Worm (Caenorhabditis elegans): ENCODE measurements around the gene clec-74.
"Not testable (repeated sequence)": the region's sequence is repeated elsewhere in the genome, so short reads cannot be mapped to it uniquely, and the experiment has no call there.

The clec-74 gene

DNA sequence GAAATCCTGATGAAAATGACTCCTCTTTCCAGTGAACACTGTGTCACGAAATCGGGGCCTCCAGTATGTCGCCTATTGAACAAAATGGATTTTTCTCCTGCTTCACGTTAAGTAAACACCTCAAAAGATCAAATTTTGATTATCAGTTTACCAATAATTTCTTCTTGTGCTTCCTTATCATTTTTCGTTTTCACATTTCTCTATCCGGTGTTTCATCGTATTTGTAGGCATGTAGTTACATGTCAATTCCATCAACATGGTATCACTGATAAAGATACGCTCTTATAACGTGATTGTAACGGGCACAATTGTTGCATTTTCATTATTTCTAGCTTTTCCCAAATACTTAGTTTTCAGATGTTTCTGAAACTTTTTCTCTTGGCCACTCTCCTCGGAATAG lies 12.3 kb upstream of the clec-74 start, which contains the start of gene clec-72:
Gene clec-72 (plus strand): TSS at position 358 of the 400 bp plus-strand sequence.
- TF ChIP-seq php-3 (GFP tag; IDR thresholded peaks at IDR 0.05) = peak; percentile 34; the same call in 1 of the 2 replicates
- 0 out of 2 replicates have a peak, but pooled peaks have one; percentile 31 for TF ChIP-seq tra-1 (GFP tag; IDR thresholded peaks at IDR 0.05)
- TF ChIP-seq Y75B8A.6 (GFP tag; IDR thresholded peaks at IDR 0.05) = 0 out of 2 replicates have a peak, but pooled peaks have one; percentile 7
- peak; percentile 66 for TF ChIP-seq hlh-11 (tag; optimal IDR thresholded peaks at IDR 0.05)
- peak; percentile 49; the same call in 1 of the 2 replicates for TF ChIP-seq lin-1 (GFP tag; IDR thresholded peaks at IDR 0.05)
- no peak for TF ChIP-seq ces-1 (GFP tag; optimal IDR thresholded peaks at IDR 0.05)
- peak in 1 of 2 experiments; percentile 51 for TF ChIP-seq unc-62 (GFP tag; optimal IDR thresholded peaks at IDR 0.05 in 1 of 2)
- TF ChIP-seq unc-62 (tag; optimal IDR thresholded peaks at IDR 0.05) = no peak
- peak; percentile 88 for TF ChIP-seq nhr-77 (tag; optimal IDR thresholded peaks at IDR 0.05)
- no peak for TF ChIP-seq nhr-111 (GFP tag; optimal IDR thresholded peaks at IDR 0.05)
- peak; percentile 99 for TF ChIP-seq nhr-28 (tag; optimal IDR thresholded peaks at IDR 0.05)
- TF ChIP-seq daf-16 (GFP tag; optimal IDR thresholded peaks at IDR 0.05) = no peak
- TF ChIP-seq daf-16 (tag; optimal IDR thresholded peaks at IDR 0.05) = peak; percentile 97
- TF ChIP-seq mdl-1 (tag; optimal IDR thresholded peaks at IDR 0.05) = peak in 1 of 2 experiments; percentile 50
- peak; percentile 92 for TF ChIP-seq dmd-6 (GFP tag; IDR thresholded peaks at IDR 0.05)
- TF ChIP-seq mxl-3 (GFP tag; optimal IDR thresholded peaks at IDR 0.05) = peak; percentile 5
- peak; percentile 98 for TF ChIP-seq pqm-1 (tag; optimal IDR thresholded peaks at IDR 0.05)
- no peak for TF ChIP-seq D1046.2 (GFP tag; IDR thresholded peaks at IDR 0.05)
- TF ChIP-seq mxl-2 (GFP tag; conservative IDR thresholded peaks at IDR 0.05) = no peak

DNA sequence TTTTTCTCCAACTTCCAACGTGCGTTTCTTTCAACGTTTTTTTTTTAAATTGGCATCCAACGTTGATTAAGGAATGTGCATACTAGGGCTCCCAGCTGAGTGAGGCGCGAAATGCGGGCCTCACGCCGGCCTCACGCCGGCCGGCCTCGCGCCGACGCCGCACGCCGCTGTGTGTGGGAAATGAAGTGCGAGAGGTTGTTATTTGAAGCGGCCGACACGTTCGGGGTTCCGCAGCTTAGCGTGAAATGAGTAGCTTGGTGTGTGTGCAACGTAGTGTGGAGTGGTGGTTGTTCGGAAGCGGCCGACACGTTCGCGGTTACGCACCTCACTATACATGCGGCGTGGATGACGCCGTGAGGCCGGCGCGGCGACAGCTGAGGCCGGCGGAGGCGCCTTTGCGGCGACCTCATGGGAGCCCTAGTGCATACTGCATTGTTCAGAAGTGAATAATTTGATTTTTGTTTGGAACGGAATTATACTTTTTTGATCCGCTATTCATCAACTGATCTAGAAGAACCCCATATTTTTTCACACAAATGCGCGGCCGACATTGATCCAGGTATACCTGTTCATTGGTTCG lies 9.3 kb upstream of the clec-74 start:
- TF ChIP-seq set-16 (GFP tag; IDR thresholded peaks at IDR 0.05) (peak; percentile 92), Y48G9A.11 (GFP tag; IDR thresholded peaks at IDR 0.05) (0 out of 2 replicates have a peak, but pooled peaks have one; percentile 6), egl-43 (GFP tag; IDR thresholded peaks at IDR 0.05) (peak; percentile 48; the same call in 1 of the 2 replicates), snpc-1.2 (GFP tag; IDR thresholded peaks at IDR 0.05) (0 out of 2 replicates have a peak, but pooled peaks have one; percentile 40), unc-62 (GFP tag; optimal IDR thresholded peaks at IDR 0.05 in 1 of 2) (peak in 1 of 2 experiments; percentile 52)
- not testable (repeated sequence) for TF ChIP-seq unc-62 (tag; optimal IDR thresholded peaks at IDR 0.05)

DNA sequence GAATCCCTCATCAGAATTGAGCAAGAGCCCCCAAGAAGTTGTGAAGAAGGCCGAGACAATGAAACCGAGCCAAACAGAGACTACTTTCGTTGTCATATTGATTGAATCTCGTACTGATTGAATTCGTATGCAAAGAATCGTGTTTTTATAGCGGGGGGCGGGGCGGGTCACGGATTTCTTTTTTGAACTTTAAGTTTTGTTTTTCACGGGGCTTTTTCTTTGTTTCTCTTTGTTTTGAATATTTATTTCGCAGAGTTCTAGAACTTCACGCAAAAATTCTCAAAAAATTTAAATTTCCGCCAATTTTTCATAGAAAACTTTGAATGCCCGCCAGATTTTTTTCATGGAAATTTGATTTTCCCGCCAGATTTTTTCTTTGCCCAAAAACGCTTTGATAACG lies 710 bp upstream of the clec-74 start, which contains the start of gene clec-73:
Gene clec-73 (minus strand): TSS at position 101 of the 400 bp plus-strand sequence.
- TF ChIP-seq nhr-28 (tag; optimal IDR thresholded peaks at IDR 0.05) (no peak), aly-2 (tag; optimal IDR thresholded peaks at IDR 0.05) (no peak), aha-1 (tag) (no peak), zip-11 (GFP tag; IDR thresholded peaks at IDR 0.05) (no peak), Y105C5A.15 (GFP tag; IDR thresholded peaks at IDR 0.05) (no peak), ceh-62 (tag; optimal IDR thresholded peaks at IDR 0.05) (no peak), fkh-10 (GFP tag; optimal IDR thresholded peaks at IDR 0.05) (no peak), tra-1 (GFP tag; IDR thresholded peaks at IDR 0.05) (no peak), attf-4 (tag; optimal IDR thresholded peaks at IDR 0.05) (no peak), saeg-2 (GFP tag; IDR thresholded peaks at IDR 0.05) (no peak), F49E8.2 (tag; optimal IDR thresholded peaks at IDR 0.05; ENCODE audit: borderline replicate concordance) (no peak), zag-1 (tag; optimal IDR thresholded peaks at IDR 0.05) (no peak), lin-38 (GFP tag; IDR thresholded peaks at IDR 0.05) (no peak), vab-7 (GFP tag; IDR thresholded peaks at IDR 0.05) (no peak), unc-130 (GFP tag; optimal IDR thresholded peaks at IDR 0.05) (no peak), nhr-6 (tag; optimal IDR thresholded peaks at IDR 0.05) (no peak)

Data from whole organism, L4 larva.